Worm (Caenorhabditis elegans) whole organism, L1 larva: ENCODE measurements around the gene sre-10.

ENCODE experiments used
- C04F5.9 ChIP-seq: sonication (generic microtip); optimal IDR thresholded peaks from 2 replicates; lab custom pipeline; 2016; ENCODE audit warnings: missing genetic modification characterization, missing compliant biosample characterization
- F16B12.6 ChIP-seq: fragments of 150-350 bp; optimal IDR thresholded peaks from 2 replicates; lab custom pipeline; 2014; ENCODE audit warnings: missing biosample characterization, missing genetic modification characterization
- aly-2 ChIP-seq: fragments of 150-350 bp; optimal IDR thresholded peaks from 2 replicates; lab custom pipeline; 2014; ENCODE audit warnings: missing biosample characterization, missing genetic modification characterization
- ama-1 ChIP-seq: fragments of 150-350 bp; optimal IDR thresholded peaks from 2 replicates; lab custom pipeline; 2014
- ceh-63 ChIP-seq: fragments of 200-800 bp; sonication (Bioruptor generic); optimal IDR thresholded peaks from 2 replicates; lab custom pipeline; 2018; ENCODE audit warnings: mild to moderate bottlenecking, missing genetic modification characterization, missing compliant biosample characterization
- ceh-8 ChIP-seq: fragments of 200-800 bp; sonication (Bioruptor generic); optimal IDR thresholded peaks from 2 replicates; lab custom pipeline; 2018; ENCODE audit warnings: mild to moderate bottlenecking, missing genetic modification characterization, moderate library complexity, missing compliant biosample characterization
- ceh-82 ChIP-seq, 3 experiments: fragments of 150-350 bp in 1 of 3; sonication (generic microtip) in 2 of 3; optimal IDR thresholded peaks; 2 replicates each; lab custom pipeline; 2014 to 2017; ENCODE audit warnings: missing biosample characterization in 3 of 3, missing genetic modification characterization in 3 of 3
- ceh-88 ChIP-seq: fragments of 200-800 bp; sonication (Bioruptor generic); IDR thresholded peaks from 2 replicates; pipeline ENCODE4 v1.3.6; 2022; ENCODE audit warnings: missing genetic modification characterization, missing compliant biosample characterization
- dpl-1 ChIP-seq, 3 experiments: fragments of 150-350 bp in 2 of 3; sonication (generic microtip) in 1 of 3; optimal IDR thresholded peaks; 2 replicates each; lab custom pipeline; 2014 to 2017; ENCODE audit warnings: missing biosample characterization in 3 of 3, missing genetic modification characterization in 3 of 3, missing genetic modification reagents in 3 of 3
- efl-1 ChIP-seq, 4 experiments: fragments of 150-350 bp; optimal IDR thresholded peaks in 3 of 4; peaks in 1 of 4; 1 replicate in 1 of 4; 2 replicates in 3 of 4; lab custom pipeline; 2014; ENCODE audit warnings: missing biosample characterization in 2 of 4, missing genetic modification characterization in 2 of 4, missing genetic modification reagents in 2 of 4
- elt-2 ChIP-seq: sonication (generic microtip); optimal IDR thresholded peaks from 2 replicates; lab custom pipeline; 2016; ENCODE audit warnings: missing genetic modification characterization, mild to moderate bottlenecking, inconsistent platforms, missing compliant biosample characterization, missing genetic modification reagents
- elt-3 ChIP-seq, 6 experiments: fragments of 150-350 bp in 1 of 6; sonication (generic microtip); optimal IDR thresholded peaks; 2 replicates each; lab custom pipeline; 2017 to 2018; ENCODE audit warnings: missing biosample characterization in 6 of 6, missing genetic modification characterization in 6 of 6, inconsistent platforms in 1 of 6
- ets-5 ChIP-seq: fragments of 200-800 bp; sonication (Bioruptor generic); IDR thresholded peaks from 2 replicates; pipeline ENCODE4 v1.3.6; 2022; ENCODE audit warnings: missing genetic modification characterization, missing compliant biosample characterization
- fkh-10 ChIP-seq: sonication (generic microtip); optimal IDR thresholded peaks from 2 replicates; lab custom pipeline; 2017; ENCODE audit warnings: missing biosample characterization, missing genetic modification reagents, missing genetic modification characterization
- fkh-8 ChIP-seq: sonication (generic microtip); optimal IDR thresholded peaks from 2 replicates; lab custom pipeline; 2016; ENCODE audit warnings: mild to moderate bottlenecking, missing genetic modification characterization, missing compliant biosample characterization
- grh-1 ChIP-seq: fragments of 200-800 bp; sonication (Bioruptor generic); IDR thresholded peaks from 2 replicates; pipeline ENCODE4 v1.3.6; 2022; ENCODE audit warnings: missing genetic modification reagents, missing genetic modification characterization, missing compliant biosample characterization
- hpl-2 ChIP-seq: fragments of 150-350 bp; optimal IDR thresholded peaks from 2 replicates; lab custom pipeline; 2014; ENCODE audit warnings: missing biosample characterization, missing genetic modification reagents, missing genetic modification characterization
- lin-13 ChIP-seq: fragments of 150-350 bp; optimal IDR thresholded peaks from 2 replicates; lab custom pipeline; 2014; ENCODE audit warnings: missing biosample characterization, missing genetic modification reagents, missing genetic modification characterization
- lin-14 ChIP-seq: fragments of 200-800 bp; sonication (Bioruptor generic); optimal IDR thresholded peaks from 2 replicates; lab custom pipeline; 2018; ENCODE audit warnings: mild to moderate bottlenecking, missing genetic modification characterization, moderate library complexity, missing compliant biosample characterization
- lir-3 ChIP-seq: sonication (generic microtip); optimal IDR thresholded peaks from 2 replicates; lab custom pipeline; 2016; ENCODE audit warnings: mild to moderate bottlenecking, missing genetic modification characterization, moderate library complexity, missing compliant biosample characterization; ENCODE audit not compliant: poor library complexity
- mep-1 ChIP-seq: fragments of 150-350 bp; optimal IDR thresholded peaks from 2 replicates; lab custom pipeline; 2014; ENCODE audit warnings: missing biosample characterization, missing genetic modification characterization
- nhr-11 ChIP-seq: fragments of 150-350 bp; optimal IDR thresholded peaks from 2 replicates; lab custom pipeline; 2014; ENCODE audit warnings: missing biosample characterization, missing genetic modification characterization
- nhr-12 ChIP-seq: sonication (generic microtip); optimal IDR thresholded peaks from 2 replicates; lab custom pipeline; 2017; ENCODE audit warnings: missing biosample characterization, missing genetic modification characterization
- nhr-20 ChIP-seq: sonication (generic microtip); optimal IDR thresholded peaks from 2 replicates; lab custom pipeline; 2016; ENCODE audit warnings: mild to moderate bottlenecking, missing genetic modification characterization, missing compliant biosample characterization
- nhr-237 ChIP-seq: fragments of 150-350 bp; optimal IDR thresholded peaks from 2 replicates; lab custom pipeline; 2014; ENCODE audit warnings: missing biosample characterization, missing genetic modification characterization
- nhr-47 ChIP-seq: sonication (generic microtip); optimal IDR thresholded peaks from 2 replicates; lab custom pipeline; 2016; ENCODE audit warnings: mild to moderate bottlenecking, missing genetic modification characterization, moderate library complexity, missing compliant biosample characterization
- nhr-84 ChIP-seq: sonication (generic microtip); optimal IDR thresholded peaks from 2 replicates; lab custom pipeline; 2017; ENCODE audit warnings: missing biosample characterization, missing genetic modification characterization
- nhr-85 ChIP-seq: sonication (generic microtip); peaks from one replicate; lab custom pipeline; 2016; ENCODE audit warnings: missing genetic modification characterization, inconsistent platforms, missing compliant biosample characterization
- pqm-1 ChIP-seq: sonication (generic microtip); optimal IDR thresholded peaks from 3 replicates; lab custom pipeline; 2017; ENCODE audit warnings: missing biosample characterization, missing genetic modification characterization
- skn-1 ChIP-seq: fragments of 150-350 bp; optimal IDR thresholded peaks from 2 replicates; lab custom pipeline; 2014; ENCODE audit warnings: missing biosample characterization, missing genetic modification characterization
- snpc-4 ChIP-seq: fragments of 150-350 bp; optimal IDR thresholded peaks from 2 replicates; lab custom pipeline; 2014; ENCODE audit warnings: missing biosample characterization, missing genetic modification characterization
- snu-23 ChIP-seq: sonication (generic microtip); optimal IDR thresholded peaks from 2 replicates; lab custom pipeline; 2016; ENCODE audit warnings: missing genetic modification characterization, missing compliant biosample characterization
- sox-4 ChIP-seq: sonication (generic microtip); optimal IDR thresholded peaks from 2 replicates; lab custom pipeline; 2016; ENCODE audit warnings: missing genetic modification characterization, missing compliant biosample characterization
- sptf-1 ChIP-seq: fragments of 150-350 bp; optimal IDR thresholded peaks from 2 replicates; lab custom pipeline; 2014; ENCODE audit warnings: missing biosample characterization, missing genetic modification characterization
- sup-37 ChIP-seq: fragments of 200-800 bp; sonication (Bioruptor generic); optimal IDR thresholded peaks from 2 replicates; lab custom pipeline; 2018; ENCODE audit warnings: mild to moderate bottlenecking, missing genetic modification characterization, missing compliant biosample characterization
- tlp-1 ChIP-seq: fragments of 150-350 bp; optimal IDR thresholded peaks from 2 replicates; lab custom pipeline; 2014; ENCODE audit warnings: missing biosample characterization, missing genetic modification characterization
- unc-130 ChIP-seq: fragments of 150-350 bp; optimal IDR thresholded peaks from 2 replicates; lab custom pipeline; 2017; ENCODE audit warnings: missing biosample characterization, missing genetic modification characterization, inconsistent platforms
- vab-15 ChIP-seq: sonication (generic microtip); optimal IDR thresholded peaks from 2 replicates; lab custom pipeline; 2017; ENCODE audit warnings: missing genotype, mild to moderate bottlenecking, missing genetic modification characterization, missing compliant biosample characterization
- xbp-1 ChIP-seq: sonication (generic microtip); optimal IDR thresholded peaks from 2 replicates; lab custom pipeline; 2016; ENCODE audit warnings: missing genetic modification characterization, missing compliant biosample characterization
- ztf-11 ChIP-seq, 2 experiments: sonication (generic microtip); optimal IDR thresholded peaks; 2 replicates each; lab custom pipeline; 2016 to 2017; ENCODE audit warnings: missing genetic modification characterization in 2 of 2, missing biosample characterization in 1 of 2, missing compliant biosample characterization in 1 of 2

Gene sre-10

DNA sequence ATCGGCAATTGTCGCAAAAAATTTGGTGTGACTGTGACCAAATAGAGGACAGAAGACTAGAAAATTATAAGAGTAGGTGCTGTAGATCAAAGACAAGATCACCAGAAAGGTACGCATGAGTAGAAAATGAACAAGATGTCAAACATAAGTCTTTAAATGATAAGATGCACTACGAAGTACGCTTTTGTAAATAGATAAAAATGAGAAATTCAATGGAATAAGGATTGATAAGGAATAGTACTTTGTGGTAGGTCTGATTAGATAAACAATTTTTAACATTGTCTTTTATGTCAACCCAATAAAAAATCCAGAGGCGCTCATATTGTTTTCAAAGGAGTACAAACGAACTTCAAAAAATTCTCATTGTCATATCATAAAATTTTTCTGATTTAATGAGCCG lies 18.2 kb downstream of the sre-10 start, which contains the start of gene F10D2.8 (continued):
- TF ChIP-seq pqm-1 (tag; lab: Kevin White, UChicago) (no peak), nhr-20 (peak; percentile 20), ets-5 (GFP tag; lab: Robert Waterston, UW) (no peak), ama-1 (lab: Kevin White, UChicago) (no peak), hpl-2 (GFP tag; lab: Kevin White, UChicago) (no peak), nhr-237 (tag; lab: Kevin White, UChicago) (no peak), fkh-8 (no peak), nhr-85 (tag; lab: Kevin White, UChicago) (no peak), C04F5.9 (tag; lab: Kevin White, UChicago) (no peak)

DNA sequence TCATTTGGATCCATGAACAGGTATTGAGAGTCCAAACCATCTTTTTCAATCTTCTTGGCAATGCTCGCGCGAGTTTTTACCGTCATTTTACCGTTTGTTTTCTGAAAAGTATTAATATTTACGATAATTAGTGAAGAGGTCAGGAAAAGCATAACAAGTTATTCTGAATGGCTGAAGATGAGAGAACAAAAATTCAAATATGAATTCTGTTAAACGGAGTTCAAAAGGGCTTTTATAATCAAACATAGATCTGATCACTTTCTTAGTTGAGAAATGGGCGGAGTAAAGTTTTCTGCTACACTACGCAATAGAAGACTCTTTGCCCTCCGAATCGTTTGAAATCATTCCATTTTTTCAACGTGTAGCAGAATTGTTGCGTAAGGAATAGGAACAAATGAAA lies 20.7 kb downstream of the sre-10 start, which contains the start of gene fat-7:
TSS of gene fat-7 (minus strand) at position 101 of the 400 bp plus-strand sequence.
- TF ChIP-seq nhr-20 (no peak), efl-1 (optimal IDR thresholded peaks at IDR 0.05; lab: Kevin White, UChicago) (no peak), efl-1 (GFP tag; optimal IDR thresholded peaks at IDR 0.05 in 1 of 2; lab: Kevin White, UChicago) (peak in 1 of 2 experiments; percentile 30), hpl-2 (GFP tag; lab: Kevin White, UChicago) (no peak)

DNA sequence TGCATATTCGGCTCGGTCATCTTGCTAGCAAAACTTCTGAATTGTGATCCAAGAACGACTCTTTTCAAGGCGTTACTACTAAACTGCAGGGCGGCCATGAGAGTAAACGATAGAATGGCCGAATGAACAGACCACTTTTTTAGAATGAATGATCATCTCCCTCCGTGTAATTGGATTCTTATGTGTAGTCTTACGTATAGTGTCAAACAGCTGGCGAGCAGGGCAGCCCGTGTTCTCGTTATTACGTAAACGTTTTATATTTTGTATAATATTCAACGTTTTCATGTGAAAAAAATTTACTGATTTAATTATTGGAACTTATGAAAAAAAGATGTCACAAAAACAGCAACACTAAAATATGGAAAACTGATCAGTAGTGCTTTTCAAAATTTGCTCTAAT lies 23.7 kb downstream of the sre-10 start, which contains the start of gene F10D2.10:
TSS of gene F10D2.10 (minus strand) at position 101 of the 400 bp plus-strand sequence.
- TF ChIP-seq dpl-1 (GFP tag; optimal IDR thresholded peaks at IDR 0.05; lab: Kevin White, UChicago) (no peak), nhr-11 (tag; lab: Kevin White, UChicago) (no peak), grh-1 (GFP tag; lab: Robert Waterston, UW) (no peak), tlp-1 (tag; lab: Kevin White, UChicago) (no peak), mep-1 (tag; lab: Kevin White, UChicago) (no peak), snpc-4 (tag; lab: Kevin White, UChicago) (no peak), sup-37 (no peak)

- no peak for TF ChIP-seq skn-1 (tag; lab: Kevin White, UChicago)
- TF ChIP-seq lin-14 (GFP tag; lab: Kevin White, UChicago) = peak; percentile 41
- no peak for TF ChIP-seq C04F5.9 (tag; lab: Kevin White, UChicago)
- no peak for TF ChIP-seq dpl-1 (GFP tag; optimal IDR thresholded peaks at IDR 0.05; lab: Kevin White, UChicago)
- no peak for TF ChIP-seq nhr-237 (tag; lab: Kevin White, UChicago)
- TF ChIP-seq unc-130 (tag; lab: Kevin White, UChicago) = no peak
- no peak for TF ChIP-seq sox-4 (tag; lab: Kevin White, UChicago)
- no peak for TF ChIP-seq nhr-84 (tag; lab: Kevin White, UChicago)
- no peak for TF ChIP-seq aly-2 (tag; lab: Kevin White, UChicago)
- TF ChIP-seq sptf-1 (tag; lab: Kevin White, UChicago) = no peak
- TF ChIP-seq vab-15 (tag; lab: Kevin White, UChicago) = no peak
- TF ChIP-seq nhr-12 (tag; lab: Kevin White, UChicago) = no peak
- no peak for TF ChIP-seq tlp-1 (tag; lab: Kevin White, UChicago)
- no peak for TF ChIP-seq nhr-47 (tag; lab: Kevin White, UChicago)
- TF ChIP-seq nhr-20 = peak; percentile 20
- TF ChIP-seq ceh-82 (tag; optimal IDR thresholded peaks at IDR 0.05; lab: Kevin White, UChicago) = no peak
- TF ChIP-seq xbp-1 (tag; lab: Kevin White, UChicago) = no peak
- no peak for TF ChIP-seq F16B12.6
- no peak for TF ChIP-seq ceh-8 (GFP tag; lab: Kevin White, UChicago)
- no peak for TF ChIP-seq fkh-10 (GFP tag; lab: Kevin White, UChicago)
- no peak for TF ChIP-seq ztf-11 (tag; optimal IDR thresholded peaks at IDR 0.05; lab: Kevin White, UChicago)
- TF ChIP-seq elt-2 (tag; lab: Kevin White, UChicago) = peak; percentile 62
- TF ChIP-seq lir-3 (tag; lab: Kevin White, UChicago) = no peak
- peak; percentile 5 for TF ChIP-seq snu-23
- TF ChIP-seq ceh-88 (GFP tag; lab: Robert Waterston, UW) = no peak
- TF ChIP-seq ceh-63 (GFP tag; lab: Kevin White, UChicago) = no peak
- no peak for TF ChIP-seq lin-13 (GFP tag; lab: Kevin White, UChicago)
- TF ChIP-seq elt-3 (tag; optimal IDR thresholded peaks at IDR 0.05; lab: Kevin White, UChicago) = peak in 3 of 6 experiments; percentile 17 to 42 (median 41)
- no peak for TF ChIP-seq pqm-1 (tag; lab: Kevin White, UChicago)
- TF ChIP-seq nhr-85 (tag; lab: Kevin White, UChicago) = no peak
- TF ChIP-seq, all 84 proteins: peak for 5
These were observed 24.7 kb downstream of the sre-10 start, which contains the start of gene ugt-39 for ce11 chrV:7157089-7157488. TSS of gene ugt-39 (plus strand) at chrV:7157142.
